Worm (Caenorhabditis elegans) whole organism, L4/young adult: ENCODE results near the gene lst-2.

Experiments
- W03F9.2 ChIP-seq: fragments of 150-350 bp; optimal IDR thresholded peaks from 2 replicates; lab custom pipeline; 2014; ENCODE audit warnings: missing biosample characterization, missing genetic modification characterization
- dao-5 ChIP-seq: sonication (generic microtip); optimal IDR thresholded peaks from 2 replicates; lab custom pipeline; 2016; ENCODE audit warnings: missing genotype, missing genetic modification characterization, moderate library complexity, missing compliant biosample characterization
- him-1 ChIP-seq: sonication (generic microtip); optimal IDR thresholded peaks from 2 replicates; lab custom pipeline; 2016; ENCODE audit warnings: missing genotype, missing genetic modification reagents, missing genetic modification characterization, missing compliant biosample characterization

- TF ChIP-seq him-1 (tag; lab: Kevin White, UChicago) (no peak), W03F9.2 (tag; lab: Kevin White, UChicago) (no peak), dao-5 (tag; lab: Kevin White, UChicago) (no peak)
Observed at ce11 chrX:4363200-4363599, 20.0 kb downstream of the lst-2 start, which contains the start of gene F14H12.17.
